Fruit fly (Drosophila melanogaster) S2 (cell line): ENCODE results near the gene bun.

Experiments used
- CG8478 ChIP-seq: fragments of >200 bp; optimal IDR thresholded peaks from 2 replicates; lab custom pipeline; 2018
- CTCF ChIP-seq, 2 experiments: fragments of >200 bp; optimal IDR thresholded peaks; 2 replicates each; lab custom pipeline; 2018

- no peak for TF ChIP-seq CG8478
- no peak for TF ChIP-seq CTCF (optimal IDR thresholded peaks at IDR 0.05; lab: Kevin White, UChicago)
Observed at dm6 chr2L:12482723-12483342, 63.6 kb downstream of the bun start.
